Fruit fly (Drosophila melanogaster) whole organism, wandering third instar larva: ENCODE data around the gene RpL30.

ENCODE experiments used
- Dif ChIP-seq: fragments of 200-275, 200-300 bp; sonication (Bioruptor generic); optimal IDR thresholded peaks from 2 replicates; lab custom pipeline; 2018; ENCODE audit warnings: missing biosample characterization, missing genetic modification characterization; ENCODE audit not compliant: partially characterized antibody
- HLH106 ChIP-seq: fragments of 200-800 bp; optimal IDR thresholded peaks from 3 replicates; lab custom pipeline; 2019; ENCODE audit warnings: missing biosample characterization, mild to moderate bottlenecking, missing genetic modification characterization, moderate library complexity
- Hr78 ChIP-seq: fragments of >200 bp; optimal IDR thresholded peaks from 2 replicates; lab custom pipeline; 2017; ENCODE audit warnings: missing biosample characterization, missing genetic modification characterization
- Jra ChIP-seq: sonication (Bioruptor generic); optimal IDR thresholded peaks from 2 replicates; lab custom pipeline; 2016; ENCODE audit warnings: missing biosample characterization, missing genetic modification characterization
- Mio ChIP-seq: sonication (Bioruptor generic); optimal IDR thresholded peaks from 2 replicates; lab custom pipeline; 2016; ENCODE audit warnings: missing biosample characterization, missing genetic modification characterization
- N ChIP-seq: fragments of >200 bp; optimal IDR thresholded peaks from 2 replicates; lab custom pipeline; 2018; ENCODE audit warnings: missing biosample characterization, missing external identifiers, missing genetic modification characterization
- Sp1 ChIP-seq: fragments of 200-800 bp; sonication (Bioruptor generic); optimal IDR thresholded peaks from 3 replicates; lab custom pipeline; 2019; ENCODE audit warnings: missing biosample characterization, mild to moderate bottlenecking, missing genetic modification characterization, moderate library complexity
- br ChIP-seq: fragments of 200-800 bp; sonication (Bioruptor generic); optimal IDR thresholded peaks from 2 replicates; lab custom pipeline; 2016; ENCODE audit warnings: missing biosample characterization, missing genetic modification characterization
- brk ChIP-seq: fragments of 200-800 bp; sonication (Bioruptor generic); optimal IDR thresholded peaks from 2 replicates; lab custom pipeline; 2016; ENCODE audit warnings: missing biosample characterization, mild to moderate bottlenecking, missing genetic modification characterization
- fru ChIP-seq: fragments of 200-800 bp; sonication (Bioruptor generic); optimal IDR thresholded peaks from 3 replicates; lab custom pipeline; 2016; ENCODE audit warnings: missing biosample characterization, mild to moderate bottlenecking, missing genetic modification characterization
- rgr ChIP-seq: fragments of 200-800 bp; sonication (Bioruptor generic); optimal IDR thresholded peaks from 3 replicates; lab custom pipeline; 2016; ENCODE audit warnings: missing biosample characterization, mild to moderate bottlenecking, missing genetic modification characterization
- sv ChIP-seq: fragments of 200-800 bp; sonication (Bioruptor generic); optimal IDR thresholded peaks from 3 replicates; lab custom pipeline; 2016; ENCODE audit warnings: missing biosample characterization, missing genetic modification characterization
- usp ChIP-seq: fragments of >200 bp; optimal IDR thresholded peaks from 2 replicates; lab custom pipeline; 2017; ENCODE audit warnings: missing biosample characterization, missing genetic modification characterization
- woc ChIP-seq: sonication (Bioruptor generic); optimal IDR thresholded peaks from 2 replicates; lab custom pipeline; 2016; ENCODE audit warnings: missing biosample characterization, mild to moderate bottlenecking, missing genetic modification characterization

DNA sequence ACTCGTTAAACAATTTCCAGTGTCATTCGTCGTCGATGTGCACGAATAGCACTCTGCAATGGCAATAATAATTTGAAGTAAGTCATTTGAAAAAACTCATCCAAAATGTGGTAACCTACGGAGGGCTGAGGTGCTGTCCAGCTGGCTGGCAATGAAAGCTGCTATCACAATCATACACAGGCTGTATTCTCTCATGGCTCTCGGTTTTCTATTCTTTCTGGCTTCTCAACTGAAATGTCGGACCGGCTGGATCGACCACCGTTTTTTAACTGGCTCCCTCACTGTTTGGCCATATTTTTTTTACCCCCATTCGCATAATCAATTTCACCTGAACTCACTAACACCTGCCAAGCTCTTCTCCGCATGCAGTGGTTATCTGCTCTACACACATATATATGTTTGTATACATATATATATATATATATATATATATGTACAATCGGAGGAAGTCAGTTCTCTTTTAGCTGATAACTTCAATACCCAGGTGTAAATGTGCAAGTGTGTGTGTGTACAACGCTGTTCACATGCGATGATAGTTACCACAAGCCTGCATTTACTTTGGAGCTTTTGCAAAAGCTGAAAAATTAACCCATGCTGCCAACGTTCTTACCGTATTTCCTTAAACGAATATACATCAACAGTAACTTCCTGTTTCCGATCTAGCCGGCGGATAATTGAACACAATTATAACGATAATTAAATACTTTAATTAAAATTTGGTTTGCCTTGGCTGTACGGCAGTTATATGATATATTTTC is 13.3 kb downstream of the RpL30 start, which contains the start of gene CG10650:
- TF ChIP-seq Jra (GFP tag; lab: Kevin White, UChicago) = no peak
- TF ChIP-seq fru = no peak
- no peak for TF ChIP-seq br (GFP tag; lab: Kevin White, UChicago)
- no peak for TF ChIP-seq sv (GFP tag; lab: Kevin White, UChicago)
- TF ChIP-seq woc (GFP tag; lab: Kevin White, UChicago) = no peak
- TF ChIP-seq Hr78 (GFP tag; lab: Kevin White, UChicago) = no peak
- TF ChIP-seq Sp1 = no peak
- TF ChIP-seq brk (GFP tag; lab: Kevin White, UChicago) = no peak
- no peak for TF ChIP-seq HLH106 (tag; lab: Kevin White, UChicago)
- no peak for TF ChIP-seq usp
- no peak for TF ChIP-seq Dif (GFP tag; lab: Kevin White, UChicago)
- no peak for TF ChIP-seq N (GFP tag; lab: Kevin White, UChicago)
- TF ChIP-seq rgr = no peak
- no peak for TF ChIP-seq Mio (GFP tag; lab: Kevin White, UChicago)
